Fruit fly (Drosophila melanogaster) whole organism, embryonic: ENCODE measurements around the gene cac.

Experiments
- CG10366 ChIP-seq: fragments of 200-800 bp; sonication (Bioruptor generic); IDR thresholded peaks from 2 replicates; pipeline ENCODE4 v1.3.6; 2022; ENCODE audit warnings: missing biosample characterization, missing genetic modification characterization
- CG10959 ChIP-seq: fragments of 200-800 bp; sonication (Bioruptor generic); IDR thresholded peaks from 2 replicates; pipeline ENCODE4 v1.3.6; 2022; ENCODE audit warnings: missing biosample characterization, missing genetic modification characterization
- CG11247 ChIP-seq: fragments of 200-800 bp; sonication (Bioruptor generic); IDR thresholded peaks from 2 replicates; pipeline ENCODE4 v1.3.6; 2022; ENCODE audit warnings: missing biosample characterization, missing genetic modification characterization
- CG12104 ChIP-seq: fragments of 200-800 bp; sonication (Bioruptor generic); optimal IDR thresholded peaks from 3 replicates; lab custom pipeline; 2016; ENCODE audit warnings: missing biosample characterization, missing genetic modification characterization
- CG12219 ChIP-seq: fragments of 200-800 bp; sonication (Bioruptor generic); optimal IDR thresholded peaks from 3 replicates; lab custom pipeline; 2018; ENCODE audit warnings: missing biosample characterization, mild to moderate bottlenecking, missing genetic modification characterization
- CG13775 ChIP-seq: fragments of 200-800 bp; sonication (Bioruptor generic); optimal IDR thresholded peaks from 3 replicates; lab custom pipeline; 2017; ENCODE audit warnings: missing biosample characterization, mild to moderate bottlenecking, missing genetic modification characterization
- CG14441 ChIP-seq: fragments of 200-800 bp; sonication (Bioruptor generic); IDR thresholded peaks from 2 replicates; pipeline ENCODE4 v1.3.6; 2022; ENCODE audit warnings: missing biosample characterization, missing genetic modification characterization
- CG2120 ChIP-seq: fragments of 200-800 bp; sonication (Bioruptor generic); optimal IDR thresholded peaks from 3 replicates; lab custom pipeline; 2016; ENCODE audit warnings: missing biosample characterization, missing genetic modification characterization
- CG2712 ChIP-seq: fragments of 200-800 bp; optimal IDR thresholded peaks from 3 replicates; lab custom pipeline; 2019; ENCODE audit warnings: missing biosample characterization, mild to moderate bottlenecking, missing genetic modification characterization, moderate library complexity
- CG3065 ChIP-seq: fragments of 200-800 bp; sonication (Bioruptor generic); optimal IDR thresholded peaks from 2 replicates; lab custom pipeline; 2016; ENCODE audit warnings: missing biosample characterization, missing genetic modification characterization
- CG4328 ChIP-seq: fragments of 200-800 bp; sonication (Bioruptor generic); optimal IDR thresholded peaks from 3 replicates; lab custom pipeline; 2017; ENCODE audit warnings: missing biosample characterization, missing genetic modification reagents, missing genetic modification characterization
- CG43689 ChIP-seq: fragments of 200-800 bp; sonication (Bioruptor generic); IDR thresholded peaks from 2 replicates; pipeline ENCODE4 v1.3.6; 2022; ENCODE audit warnings: missing biosample characterization, missing genetic modification characterization
- CG4820 ChIP-seq: fragments of 200-800 bp; sonication (Bioruptor generic); optimal IDR thresholded peaks from 3 replicates; lab custom pipeline; 2016; ENCODE audit warnings: missing biosample characterization, missing genetic modification characterization
- CG6683 ChIP-seq: fragments of 200-800 bp; sonication (Bioruptor generic); optimal IDR thresholded peaks from 2 replicates; lab custom pipeline; 2017; ENCODE audit warnings: missing biosample characterization, mild to moderate bottlenecking, missing genetic modification characterization, missing genetic modification reagents
- CG9876 ChIP-seq: fragments of 200-800 bp; sonication (Bioruptor generic); optimal IDR thresholded peaks from 2 replicates; lab custom pipeline; 2016; ENCODE audit warnings: missing biosample characterization, missing genetic modification characterization
- D19B ChIP-seq: fragments of 200-800 bp; sonication (Bioruptor generic); optimal IDR thresholded peaks from 2 replicates; lab custom pipeline; 2017; ENCODE audit warnings: missing biosample characterization, mild to moderate bottlenecking, missing genetic modification characterization
- Dad ChIP-seq: fragments of 200-800 bp; sonication (Bioruptor generic); optimal IDR thresholded peaks from 3 replicates; lab custom pipeline; 2016; ENCODE audit warnings: missing biosample characterization, missing genetic modification characterization
- Dbx ChIP-seq: fragments of 200-800 bp; sonication (Bioruptor generic); IDR thresholded peaks from 3 replicates; pipeline ENCODE4 v1.3.6; 2022; ENCODE audit warnings: missing biosample characterization, missing genetic modification characterization
- Dip2 ChIP-seq: fragments of 200-800 bp; sonication (Bioruptor generic); IDR thresholded peaks from 2 replicates; pipeline ENCODE4 v1.3.6; 2022; ENCODE audit warnings: missing biosample characterization, missing genetic modification characterization
- Fer1 ChIP-seq: fragments of 200-800 bp; sonication (Bioruptor generic); optimal IDR thresholded peaks from 2 replicates; lab custom pipeline; 2017; ENCODE audit warnings: missing biosample characterization, mild to moderate bottlenecking, missing genetic modification characterization
- HLH4C ChIP-seq: fragments of 200-800 bp; sonication (Bioruptor generic); IDR thresholded peaks from 3 replicates; pipeline ENCODE4 v1.3.6; 2022; ENCODE audit warnings: missing biosample characterization, missing genetic modification characterization; ENCODE audit not compliant: partially characterized antibody
- HLH54F ChIP-seq: fragments of 200-800 bp; sonication (Bioruptor generic); optimal IDR thresholded peaks from 3 replicates; lab custom pipeline; 2016; ENCODE audit warnings: missing biosample characterization, missing genetic modification characterization
- Hand ChIP-seq: fragments of 200-800 bp; sonication (Bioruptor generic); optimal IDR thresholded peaks from 2 replicates; lab custom pipeline; 2017; ENCODE audit warnings: mild to moderate bottlenecking, missing biosample characterization, missing genetic modification reagents, missing genetic modification characterization
- Hmr ChIP-seq: fragments of 200-800 bp; sonication (Bioruptor generic); optimal IDR thresholded peaks from 3 replicates; lab custom pipeline; 2017; ENCODE audit warnings: mild to moderate bottlenecking, missing biosample characterization, missing genetic modification reagents, missing genetic modification characterization
- Hr51 ChIP-seq, 2 experiments: fragments of 200-800 bp; sonication (Bioruptor generic); optimal IDR thresholded peaks; 2 replicates in 1 of 2; 3 replicates in 1 of 2; lab custom pipeline; 2016 to 2018; ENCODE audit warnings: missing biosample characterization in 2 of 2, missing genetic modification characterization in 2 of 2, mild to moderate bottlenecking in 1 of 2, moderate library complexity in 1 of 2
- Hr78 ChIP-seq, 2 experiments: fragments of 200-800 bp in 1 of 2; fragments of >200 bp in 1 of 2; sonication (Bioruptor generic) in 1 of 2; optimal IDR thresholded peaks; 2 replicates each; lab custom pipeline; 2017 to 2019; ENCODE audit warnings: missing biosample characterization in 2 of 2, missing genetic modification characterization in 2 of 2, mild to moderate bottlenecking in 1 of 2, moderate library complexity in 1 of 2
- MESR4 ChIP-seq: fragments of 200-800 bp; sonication (Bioruptor generic); optimal IDR thresholded peaks from 2 replicates; lab custom pipeline; 2018; ENCODE audit warnings: missing biosample characterization, mild to moderate bottlenecking, missing genetic modification characterization, moderate library complexity
- Med ChIP-seq: fragments of 200-800 bp; sonication (Bioruptor generic); peaks from one replicate; lab custom pipeline; 2016; ENCODE audit warnings: missing biosample characterization, missing genetic modification characterization, mild to moderate bottlenecking, inconsistent platforms, moderate library complexity
- Nf-YA ChIP-seq: fragments of 200-800 bp; sonication (Bioruptor generic); IDR thresholded peaks from 2 replicates; pipeline ENCODE4 v1.3.6; 2022; ENCODE audit warnings: missing biosample characterization, missing genetic modification characterization
- Nf-YC ChIP-seq: fragments of 200-800 bp; optimal IDR thresholded peaks from 3 replicates; lab custom pipeline; 2019; ENCODE audit warnings: missing biosample characterization, mild to moderate bottlenecking, missing genetic modification characterization, moderate library complexity
- Ravus ChIP-seq: fragments of 200-800 bp; sonication (Bioruptor generic); IDR thresholded peaks from 2 replicates; pipeline ENCODE4 v1.3.6; 2022; ENCODE audit warnings: missing biosample characterization, missing genetic modification characterization
- Sry-δ ChIP-seq: fragments of 200-800 bp; sonication (Bioruptor generic); optimal IDR thresholded peaks from 2 replicates; lab custom pipeline; 2016; ENCODE audit warnings: missing biosample characterization, missing genetic modification characterization
- Xbp1 ChIP-seq: fragments of 200-800 bp; sonication (Bioruptor generic); optimal IDR thresholded peaks from 3 replicates; lab custom pipeline; 2016; ENCODE audit warnings: missing biosample characterization, mild to moderate bottlenecking, missing genetic modification characterization
- bbx ChIP-seq: fragments of 200-800 bp; sonication (Bioruptor generic); IDR thresholded peaks from 2 replicates; pipeline ENCODE4 v1.3.6; 2022; ENCODE audit warnings: missing biosample characterization, missing genetic modification characterization; ENCODE audit not compliant: partially characterized antibody
- br ChIP-seq: fragments of >200 bp; optimal IDR thresholded peaks from 2 replicates; lab custom pipeline; 2017
- chinmo ChIP-seq: fragments of 200-800 bp; sonication (Bioruptor generic); IDR thresholded peaks from 4 replicates; pipeline ENCODE4 v1.3.6; 2022; ENCODE audit warnings: missing biosample characterization, missing genetic modification characterization; ENCODE audit not compliant: partially characterized antibody
- chm ChIP-seq: fragments of 200-800 bp; sonication (Bioruptor generic); IDR thresholded peaks from 2 replicates; pipeline ENCODE4 v1.3.6; 2022; ENCODE audit warnings: missing biosample characterization, missing genetic modification characterization
- dysf ChIP-seq: fragments of 200-800 bp; sonication (Bioruptor generic); IDR thresholded peaks from 3 replicates; pipeline ENCODE4 v1.3.6; 2022; ENCODE audit warnings: missing biosample characterization, missing genetic modification characterization
- ems ChIP-seq: fragments of 200-800 bp; sonication (Bioruptor generic); optimal IDR thresholded peaks from 3 replicates; lab custom pipeline; 2016; ENCODE audit warnings: missing biosample characterization, missing genetic modification characterization
- exex ChIP-seq: fragments of 200-800 bp; sonication (Bioruptor generic); optimal IDR thresholded peaks from 4 replicates; lab custom pipeline; 2018; ENCODE audit warnings: missing biosample characterization, mild to moderate bottlenecking, missing genetic modification characterization, moderate library complexity
- hb ChIP-seq: fragments of 200-800 bp; sonication (Bioruptor generic); IDR thresholded peaks from 3 replicates; pipeline ENCODE4 v1.3.6; 2022; ENCODE audit warnings: missing biosample characterization, missing genetic modification characterization; ENCODE audit not compliant: partially characterized antibody
- kah ChIP-seq: fragments of 200-800 bp; sonication (Bioruptor generic); optimal IDR thresholded peaks from 2 replicates; lab custom pipeline; 2018; ENCODE audit warnings: missing biosample characterization, mild to moderate bottlenecking, missing genetic modification characterization
- klu ChIP-seq: fragments of 200-800 bp; sonication (Bioruptor generic); IDR thresholded peaks from 2 replicates; pipeline ENCODE4 v1.3.6; 2022; ENCODE audit warnings: missing biosample characterization, missing genetic modification characterization
- mam ChIP-seq: fragments of 200-800 bp; sonication (Bioruptor generic); optimal IDR thresholded peaks from 3 replicates; lab custom pipeline; 2016; ENCODE audit warnings: missing biosample characterization, missing genetic modification characterization
- pho ChIP-seq: fragments of 200-800 bp; sonication (Bioruptor generic); optimal IDR thresholded peaks from 2 replicates; lab custom pipeline; 2016; ENCODE audit warnings: missing biosample characterization, missing genetic modification characterization
- rib ChIP-seq: fragments of 200-800 bp; sonication (Bioruptor generic); IDR thresholded peaks from 2 replicates; pipeline ENCODE4 v1.3.6; 2022; ENCODE audit warnings: missing biosample characterization, missing genetic modification characterization
- scrt ChIP-seq: fragments of 200-800 bp; sonication (Bioruptor generic); optimal IDR thresholded peaks from 2 replicates; lab custom pipeline; 2018; ENCODE audit warnings: missing biosample characterization, mild to moderate bottlenecking, missing genetic modification characterization, moderate library complexity
- sd ChIP-seq: fragments of 200-800 bp; sonication (Bioruptor generic); optimal IDR thresholded peaks from 3 replicates; lab custom pipeline; 2018; ENCODE audit warnings: missing biosample characterization, mild to moderate bottlenecking, missing genetic modification characterization, moderate library complexity
- shn ChIP-seq: fragments of 200-800 bp; sonication (Bioruptor generic); optimal IDR thresholded peaks from 3 replicates; lab custom pipeline; 2016; ENCODE audit warnings: missing biosample characterization, missing genetic modification characterization
- ssp ChIP-seq: fragments of 200-800 bp; sonication (Bioruptor generic); IDR thresholded peaks from 2 replicates; pipeline ENCODE4 v1.3.6; 2022; ENCODE audit warnings: missing biosample characterization, missing genetic modification characterization
- tin ChIP-seq: fragments of 200-800 bp; sonication (Bioruptor generic); optimal IDR thresholded peaks from 3 replicates; lab custom pipeline; 2016; ENCODE audit warnings: missing biosample characterization, missing genetic modification characterization

Gene cac

dm6 chrX:11915154-11915593 is 69.7 kb downstream of the cac start (continued):
- peak; percentile 44 for TF ChIP-seq ems (GFP tag; lab: Kevin White, UChicago)
- peak; percentile 91 for TF ChIP-seq CG4328
- no peak for TF ChIP-seq bbx
- TF ChIP-seq Sry-δ (GFP tag; lab: Kevin White, UChicago): no peak
- TF ChIP-seq Nf-YA: 0 out of 2 replicates have a peak, but pooled peaks have one; percentile 28
- TF ChIP-seq CG13775 (GFP tag; lab: Kevin White, UChicago): peak; percentile 90
- peak in 1 of 2 experiments; percentile 79 for TF ChIP-seq Hr78 (GFP tag; optimal IDR thresholded peaks at IDR 0.05; lab: Kevin White, UChicago)
- no peak for TF ChIP-seq CG9876
- TF ChIP-seq Hand (GFP tag; lab: Kevin White, UChicago): peak; percentile 76
- TF ChIP-seq CG43689: 0 out of 2 replicates have a peak, but pooled peaks have one; percentile 4
- peak; percentile 8 for TF ChIP-seq MESR4
- no peak for TF ChIP-seq hb (GFP tag; lab: Robert Waterston, UW)
- peak; percentile 83 for TF ChIP-seq Med (GFP tag; lab: Kevin White, UChicago)
- peak; percentile 79 for TF ChIP-seq kah (GFP tag; lab: Kevin White, UChicago)
- peak; percentile 93 for TF ChIP-seq dysf (GFP tag; lab: Robert Waterston, UW)
- peak; percentile 67 for TF ChIP-seq exex (tag; lab: Kevin White, UChicago)
- peak; percentile 89 for TF ChIP-seq Fer1 (GFP tag; lab: Kevin White, UChicago)
- TF ChIP-seq br (lab: Kevin White, UChicago): no peak
- peak; percentile 69 for TF ChIP-seq CG12104 (GFP tag; lab: Kevin White, UChicago)
- TF ChIP-seq scrt (GFP tag; lab: Kevin White, UChicago): peak; percentile 85
- TF ChIP-seq Nf-YC (tag; lab: Kevin White, UChicago): peak; percentile 88
- TF ChIP-seq Ravus (GFP tag; lab: Robert Waterston, UW): peak; percentile 34; the same call in 1 of the 2 replicates
- TF ChIP-seq CG11247: peak; percentile 54
- peak; percentile 73 for TF ChIP-seq CG10959
- peak; percentile 78 for TF ChIP-seq ssp (GFP tag; lab: Robert Waterston, UW)
- TF ChIP-seq chinmo: peak; percentile 86
- peak; percentile 88 for TF ChIP-seq klu (GFP tag; lab: Robert Waterston, UW)
- peak; percentile 82 for TF ChIP-seq Dbx (GFP tag; lab: Robert Waterston, UW)
- peak; percentile 87 for TF ChIP-seq Hmr (GFP tag; lab: Kevin White, UChicago)
- no peak for TF ChIP-seq Dad (GFP tag; lab: Kevin White, UChicago)
- peak; percentile 35 for TF ChIP-seq CG3065 (GFP tag; lab: Kevin White, UChicago)
- no peak for TF ChIP-seq HLH4C (GFP tag; lab: Robert Waterston, UW)
- peak; percentile 97 for TF ChIP-seq CG2712
- TF ChIP-seq CG10366: peak; percentile 74
- peak; percentile 78 for TF ChIP-seq Xbp1
- no peak for TF ChIP-seq HLH54F (GFP tag; lab: Kevin White, UChicago)
- peak; percentile 99 for TF ChIP-seq sd (tag; lab: Kevin White, UChicago)
- no peak for TF ChIP-seq pho (GFP tag; lab: Kevin White, UChicago)
- TF ChIP-seq CG14441 (GFP tag; lab: Robert Waterston, UW): peak; percentile 81
- TF ChIP-seq Hr51 (GFP tag; optimal IDR thresholded peaks at IDR 0.05; lab: Kevin White, UChicago): peak; percentile 42 to 93
- peak; percentile 61 for TF ChIP-seq rib (GFP tag; lab: Robert Waterston, UW)
- peak; percentile 2 for TF ChIP-seq mam (GFP tag; lab: Kevin White, UChicago)
- 0 out of 2 replicates have a peak, but pooled peaks have one; percentile 34 for TF ChIP-seq Dip2
- TF ChIP-seq CG2120 (GFP tag; lab: Kevin White, UChicago): peak; percentile 58
- no peak for TF ChIP-seq chm (GFP tag; lab: Robert Waterston, UW)
- TF ChIP-seq CG6683 (GFP tag; lab: Kevin White, UChicago): peak; percentile 76
- TF ChIP-seq CG12219: peak; percentile 85
- TF ChIP-seq CG4820 (GFP tag; lab: Kevin White, UChicago): peak; percentile 79
- peak; percentile 75 for TF ChIP-seq tin (GFP tag; lab: Kevin White, UChicago)
- TF ChIP-seq shn: no peak
- TF ChIP-seq D19B: peak; percentile 71
